Worm (Caenorhabditis elegans): ENCODE measurements around the gene Y38F1A.8.

Y38F1A.8 gene

ce11 chrII:12982830-12983229 lies 17.8 kb downstream of the Y38F1A.8 start:
- no peak for TF ChIP-seq ZK546.5 (tag; optimal IDR thresholded peaks at IDR 0.05)
- TF ChIP-seq elt-2 (tag; optimal IDR thresholded peaks at IDR 0.05) = peak; percentile 76
- no peak for TF ChIP-seq lin-39 (tag; optimal IDR thresholded peaks at IDR 0.05)
- no peak for TF ChIP-seq ceh-28 (tag; optimal IDR thresholded peaks at IDR 0.05)
- TF ChIP-seq pqm-1 (tag; optimal IDR thresholded peaks at IDR 0.05) = peak; percentile 8
- no peak for TF ChIP-seq hmg-11 (tag; optimal IDR thresholded peaks at IDR 0.05)

- TF ChIP-seq nfya-1 (tag; optimal IDR thresholded peaks at IDR 0.05; ENCODE audit: insufficient read depth) = no peak
- TF ChIP-seq nhr-11 (tag; optimal IDR thresholded peaks at IDR 0.05) = no peak
- TF ChIP-seq daf-12 (tag; optimal IDR thresholded peaks at IDR 0.05) = no peak
- no peak for TF ChIP-seq ztf-11 (tag; optimal IDR thresholded peaks at IDR 0.05)
- no peak for TF ChIP-seq nhr-237 (tag; optimal IDR thresholded peaks at IDR 0.05)
- peak; percentile 48 for TF ChIP-seq pha-4 (tag; optimal IDR thresholded peaks at IDR 0.05)
- TF ChIP-seq lin-39 (tag; optimal IDR thresholded peaks at IDR 0.05) = no peak
- TF ChIP-seq elt-1 (tag; optimal IDR thresholded peaks at IDR 0.05) = peak; percentile 92
- peak; percentile 17 for TF ChIP-seq unc-62 (GFP tag; optimal IDR thresholded peaks at IDR 0.05)
- TF ChIP-seq mml-1 (tag; optimal IDR thresholded peaks at IDR 0.05) = no peak
- no peak for TF ChIP-seq skn-1 (tag; optimal IDR thresholded peaks at IDR 0.05)
- TF ChIP-seq lsy-12 (tag; optimal IDR thresholded peaks at IDR 0.05) = no peak
- TF ChIP-seq nhr-77 (tag; optimal IDR thresholded peaks at IDR 0.05) = no peak
- TF ChIP-seq elt-2 (tag; optimal IDR thresholded peaks at IDR 0.05) = peak; percentile 53
- TF ChIP-seq ceh-16 (tag; optimal IDR thresholded peaks at IDR 0.05) = no peak
- no peak for TF ChIP-seq pqm-1 (tag; optimal IDR thresholded peaks at IDR 0.05)
- TF ChIP-seq fkh-2 (tag; optimal IDR thresholded peaks at IDR 0.05) = no peak
- no peak for TF ChIP-seq ceh-28 (tag; optimal IDR thresholded peaks at IDR 0.05)
- TF ChIP-seq jun-1 (tag; optimal IDR thresholded peaks at IDR 0.05) = no peak
- no peak for TF ChIP-seq nhr-23 (tag; optimal IDR thresholded peaks at IDR 0.05)
- TF ChIP-seq elt-3 (tag; optimal IDR thresholded peaks at IDR 0.05) = no peak
- TF ChIP-seq zag-1 (tag; optimal IDR thresholded peaks at IDR 0.05) = no peak
- no peak for TF ChIP-seq nhr-67 (tag; optimal IDR thresholded peaks at IDR 0.05)
- TF ChIP-seq snpc-4 (tag; optimal IDR thresholded peaks at IDR 0.05) = no peak
- no peak for TF ChIP-seq tbx-2 (tag; optimal IDR thresholded peaks at IDR 0.05)
- no peak for TF ChIP-seq ama-1 (optimal IDR thresholded peaks at IDR 0.05)
- TF ChIP-seq nhr-25 (tag; optimal IDR thresholded peaks at IDR 0.05) = peak; percentile 14
These were observed 18.6 kb downstream of the Y38F1A.8 start for ce11 chrII:12981980-12982575.

ce11 chrII:12980212-12980611 lies 20.4 kb downstream of the Y38F1A.8 start, which contains the start of gene cyd-1:
Gene cyd-1, plus strand, starts transcription at chrII:12980591.
- TF ChIP-seq pqm-1 (tag; optimal IDR thresholded peaks at IDR 0.05) = peak; percentile 85
- TF ChIP-seq pha-4 (tag; optimal IDR thresholded peaks at IDR 0.05) = peak; percentile 91
- TF ChIP-seq zag-1 (tag; optimal IDR thresholded peaks at IDR 0.05) = no peak
- peak; percentile 100 for TF ChIP-seq elt-2 (tag; optimal IDR thresholded peaks at IDR 0.05)
- TF ChIP-seq jun-1 (tag; optimal IDR thresholded peaks at IDR 0.05) = peak; percentile 26

- TF ChIP-seq R02D3.7 (tag; optimal IDR thresholded peaks at IDR 0.05) (no peak), nhr-23 (tag; optimal IDR thresholded peaks at IDR 0.05) (no peak), zag-1 (tag; optimal IDR thresholded peaks at IDR 0.05) (no peak), mml-1 (tag; optimal IDR thresholded peaks at IDR 0.05) (no peak), unc-39 (tag; optimal IDR thresholded peaks at IDR 0.05) (no peak), ceh-16 (tag; optimal IDR thresholded peaks at IDR 0.05) (no peak), elt-1 (tag; optimal IDR thresholded peaks at IDR 0.05) (no peak), nhr-12 (tag; optimal IDR thresholded peaks at IDR 0.05) (no peak), nhr-43 (tag; optimal IDR thresholded peaks at IDR 0.05; ENCODE audit: poor library complexity, severe bottlenecking) (no peak), elt-2 (tag; optimal IDR thresholded peaks at IDR 0.05) (no peak)
These were observed 22.0 kb downstream of the Y38F1A.8 start for ce11 chrII:12978658-12979057.

ce11 chrII:12969622-12970021 lies 31.0 kb downstream of the Y38F1A.8 start, which contains the start of gene Y38F1A.4:
Gene Y38F1A.4, minus strand, starts transcription at chrII:12969722.
- TF ChIP-seq ceh-82 (tag; optimal IDR thresholded peaks at IDR 0.05) (no peak), R02D3.7 (tag; optimal IDR thresholded peaks at IDR 0.05) (no peak), zag-1 (tag; optimal IDR thresholded peaks at IDR 0.05) (no peak), ceh-16 (tag; optimal IDR thresholded peaks at IDR 0.05) (no peak), elt-1 (tag; optimal IDR thresholded peaks at IDR 0.05) (no peak), daf-12 (tag; optimal IDR thresholded peaks at IDR 0.05) (no peak), ceh-9 (tag; optimal IDR thresholded peaks at IDR 0.05) (no peak), pqm-1 (tag; optimal IDR thresholded peaks at IDR 0.05) (no peak), sea-2 (GFP tag; optimal IDR thresholded peaks at IDR 0.05) (no peak), fos-1 (tag; optimal IDR thresholded peaks at IDR 0.05) (no peak)
